Fruit fly (Drosophila melanogaster): ENCODE results near the gene tey.

The tey gene

DNA sequence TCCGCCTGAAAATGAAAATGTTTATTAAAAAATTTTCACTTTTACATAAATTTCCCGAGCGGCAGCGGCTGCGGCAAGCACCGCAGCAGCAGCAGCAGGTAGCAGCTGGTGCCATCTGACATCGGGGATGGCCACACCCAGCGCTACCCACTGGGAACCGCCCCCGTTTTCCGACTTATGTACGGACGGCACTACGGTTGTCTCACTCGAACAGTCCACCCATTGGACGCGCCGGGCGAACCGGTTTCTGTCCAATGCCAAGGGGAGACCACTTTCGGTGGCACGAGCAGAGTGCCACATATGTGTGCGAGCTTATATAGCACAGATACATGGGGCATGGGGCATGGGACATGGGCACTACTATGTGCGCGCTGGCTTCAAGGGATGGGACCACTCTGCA, 19.0 kb upstream of the tey start (continued):
- TF ChIP-seq Nf-YC (tag; optimal IDR thresholded peaks at IDR 0.05) (peak; percentile 99), CG9817 (tag; optimal IDR thresholded peaks at IDR 0.05) (no peak), Sin3A (optimal IDR thresholded peaks at IDR 0.05) (no peak), TFAM (GFP tag; optimal IDR thresholded peaks at IDR 0.05) (no peak), en (GFP tag; optimal IDR thresholded peaks at IDR 0.05) (no peak), tna (GFP tag; IDR thresholded peaks at IDR 0.05; ENCODE audit: partially characterized antibody) (no peak), gcm2 (GFP tag; optimal IDR thresholded peaks at IDR 0.05) (no peak), CG30431 (GFP tag; optimal IDR thresholded peaks at IDR 0.05) (no peak), Dp (GFP tag; optimal IDR thresholded peaks at IDR 0.05) (no peak), chinmo (GFP tag; IDR thresholded peaks at IDR 0.05; ENCODE audit: partially characterized antibody) (peak; percentile 79; the same call in 1 of the 4 replicates), Dref (GFP tag; IDR thresholded peaks at IDR 0.05) (no peak), CG11456 (GFP tag; IDR thresholded peaks at IDR 0.05) (no peak), HLHmδ (GFP tag; optimal IDR thresholded peaks at IDR 0.05) (peak; percentile 20), CG14667 (GFP tag; IDR thresholded peaks at IDR 0.05) (no peak), ssp (GFP tag; IDR thresholded peaks at IDR 0.05) (no peak), kah (GFP tag; optimal IDR thresholded peaks at IDR 0.05) (no peak), cg (GFP tag; optimal IDR thresholded peaks at IDR 0.05) (peak; percentile 37), CG8388 (GFP tag; optimal IDR thresholded peaks at IDR 0.05) (no peak), CG34422 (GFP tag; IDR thresholded peaks at IDR 0.05) (no peak), CG32772 (GFP tag; IDR thresholded peaks at IDR 0.05) (no peak), grau (tag; optimal IDR thresholded peaks at IDR 0.05) (no peak), Side (GFP tag; optimal IDR thresholded peaks at IDR 0.05) (no peak), CG17359 (tag; optimal IDR thresholded peaks at IDR 0.05) (no peak), al (GFP tag; IDR thresholded peaks at IDR 0.05) (no peak), Opbp (GFP tag; IDR thresholded peaks at IDR 0.05; ENCODE audit: partially characterized antibody) (peak; percentile 23; the same call in 1 of the 3 replicates), unc-4 (GFP tag; IDR thresholded peaks at IDR 0.05; ENCODE audit: partially characterized antibody) (no peak), CG31388 (GFP tag; optimal IDR thresholded peaks at IDR 0.05) (no peak), CG8478 (optimal IDR thresholded peaks at IDR 0.05) (no peak), gro (GFP tag; optimal IDR thresholded peaks at IDR 0.05) (no peak), Dfd (GFP tag; optimal IDR thresholded peaks at IDR 0.05) (no peak), Ets97D (GFP tag; optimal IDR thresholded peaks at IDR 0.05) (no peak), stwl (tag; optimal IDR thresholded peaks at IDR 0.05) (no peak), CG2199 (GFP tag; IDR thresholded peaks at IDR 0.05) (no peak), PHDP (tag; optimal IDR thresholded peaks at IDR 0.05) (no peak), CG33557 (GFP tag; optimal IDR thresholded peaks at IDR 0.05) (no peak), zen2 (GFP tag; IDR thresholded peaks at IDR 0.05; ENCODE audit: partially characterized antibody) (peak; percentile 63; the same call in 2 of the 3 replicates), CG3995 (GFP tag; optimal IDR thresholded peaks at IDR 0.05) (no peak), Hey (tag; optimal IDR thresholded peaks at IDR 0.05) (no peak), dmrt99B (tag; optimal IDR thresholded peaks at IDR 0.05) (no peak), CG5180 (GFP tag; optimal IDR thresholded peaks at IDR 0.05) (no peak), CG2116 (GFP tag; optimal IDR thresholded peaks at IDR 0.05) (no peak), CG12219 (GFP tag; optimal IDR thresholded peaks at IDR 0.05) (no peak), Nf-YB (GFP tag; optimal IDR thresholded peaks at IDR 0.05) (peak; percentile 100), fd3F (GFP tag; optimal IDR thresholded peaks at IDR 0.05) (no peak), sens (GFP tag) (no peak), CG2129 (GFP tag; IDR thresholded peaks at IDR 0.05; ENCODE audit: partially characterized antibody) (no peak), CG10565 (GFP tag; optimal IDR thresholded peaks at IDR 0.05) (no peak), disco-r (GFP tag; optimal IDR thresholded peaks at IDR 0.05) (no peak), sd (tag; optimal IDR thresholded peaks at IDR 0.05) (no peak), CG9876 (GFP tag; optimal IDR thresholded peaks at IDR 0.05) (no peak), CG11398 (GFP tag; optimal IDR thresholded peaks at IDR 0.05) (no peak), CG7745 (tag; optimal IDR thresholded peaks at IDR 0.05) (no peak)
